Worm (Caenorhabditis elegans) whole organism, L2 larva: ENCODE data around the gene col-120.
A peak's percentile ranks its signal among the peaks of the same experiment; 100 is the strongest.

Source experiments
- C34F6.9 ChIP-seq: fragments of 150-350 bp; optimal IDR thresholded peaks from 2 replicates; lab custom pipeline; 2014; ENCODE audit warnings: missing biosample characterization, missing genetic modification characterization
- F13H6.1 ChIP-seq: sonication (generic microtip); optimal IDR thresholded peaks from 2 replicates; lab custom pipeline; 2016; ENCODE audit warnings: missing genetic modification characterization, missing compliant biosample characterization
- Y55F3AM.14 ChIP-seq: fragments of 200-800 bp; sonication (Bioruptor generic); optimal IDR thresholded peaks from 2 replicates; lab custom pipeline; 2018; ENCODE audit warnings: mild to moderate bottlenecking, missing genetic modification characterization, missing compliant biosample characterization
- ZK546.5 ChIP-seq: sonication (generic microtip); optimal IDR thresholded peaks from 2 replicates; lab custom pipeline; 2017; ENCODE audit warnings: missing biosample characterization, missing genetic modification characterization
- alr-1 ChIP-seq: fragments of 150-350 bp; optimal IDR thresholded peaks from 2 replicates; lab custom pipeline; 2014; ENCODE audit warnings: missing biosample characterization, missing genetic modification characterization
- ama-1 ChIP-seq: fragments of 150-350 bp; optimal IDR thresholded peaks from 2 replicates; lab custom pipeline; 2018; ENCODE audit warnings: inconsistent platforms
- blmp-1 ChIP-seq: sonication (generic microtip); optimal IDR thresholded peaks from 2 replicates; lab custom pipeline; 2017; ENCODE audit warnings: missing genetic modification characterization, mild to moderate bottlenecking, missing compliant biosample characterization, antibody characterized with exemption, moderate library complexity; ENCODE audit not compliant: insufficient read depth
- ceh-16 ChIP-seq: fragments of 150-350 bp; optimal IDR thresholded peaks from 2 replicates; lab custom pipeline; 2014; ENCODE audit warnings: missing biosample characterization, missing genetic modification characterization
- ceh-82 ChIP-seq: fragments of 150-350 bp; optimal IDR thresholded peaks from 2 replicates; lab custom pipeline; 2014; ENCODE audit warnings: missing biosample characterization, missing genetic modification characterization
- egl-27 ChIP-seq: sonication (generic microtip); optimal IDR thresholded peaks from 3 replicates; lab custom pipeline; 2017; ENCODE audit warnings: missing biosample characterization, missing genetic modification reagents, missing genetic modification characterization
- elt-1 ChIP-seq: fragments of 150-350 bp; optimal IDR thresholded peaks from 2 replicates; lab custom pipeline; 2014; ENCODE audit warnings: missing biosample characterization, missing genetic modification characterization
- elt-3 ChIP-seq: sonication (generic microtip); optimal IDR thresholded peaks from 2 replicates; lab custom pipeline; 2017; ENCODE audit warnings: missing biosample characterization, missing genetic modification characterization
- fos-1 ChIP-seq: fragments of 150-350 bp; optimal IDR thresholded peaks from 2 replicates; lab custom pipeline; 2014; ENCODE audit warnings: missing biosample characterization, missing genetic modification characterization
- gmeb-1 ChIP-seq: fragments of 150-350 bp; optimal IDR thresholded peaks from 2 replicates; lab custom pipeline; 2014; ENCODE audit warnings: missing biosample characterization, missing genetic modification characterization
- lin-13 ChIP-seq: fragments of 150-350 bp; optimal IDR thresholded peaks from 2 replicates; lab custom pipeline; 2014; ENCODE audit warnings: missing biosample characterization, missing genetic modification reagents, missing genetic modification characterization
- lin-39 ChIP-seq: fragments of 150-350 bp; optimal IDR thresholded peaks from 2 replicates; lab custom pipeline; 2014; ENCODE audit warnings: missing biosample characterization, missing genetic modification reagents, missing genetic modification characterization
- lsy-2 ChIP-seq, 2 experiments: fragments of 150-350 bp in 1 of 2; sonication (generic microtip) in 1 of 2; optimal IDR thresholded peaks; 2 replicates each; lab custom pipeline; 2014 to 2017; ENCODE audit warnings: missing biosample characterization in 2 of 2, missing genetic modification characterization in 2 of 2
- mab-5 ChIP-seq: fragments of 150-350 bp; optimal IDR thresholded peaks from 2 replicates; lab custom pipeline; 2014; ENCODE audit warnings: missing biosample characterization, missing genetic modification characterization
- mbf-1 ChIP-seq: sonication (generic microtip); optimal IDR thresholded peaks from 2 replicates; lab custom pipeline; 2017; ENCODE audit warnings: missing biosample characterization, missing genetic modification characterization
- mdl-1 ChIP-seq, 2 experiments: fragments of 150-350 bp in 1 of 2; sonication (generic microtip) in 1 of 2; optimal IDR thresholded peaks; 2 replicates each; lab custom pipeline; 2017; ENCODE audit warnings: missing biosample characterization in 2 of 2, missing genetic modification characterization in 2 of 2
- nhr-10 ChIP-seq: sonication (generic microtip); optimal IDR thresholded peaks from 2 replicates; lab custom pipeline; 2017; ENCODE audit warnings: missing biosample characterization, missing genetic modification characterization
- nhr-129 ChIP-seq: fragments of 150-350 bp; optimal IDR thresholded peaks from 2 replicates; lab custom pipeline; 2014; ENCODE audit warnings: missing biosample characterization, missing genetic modification characterization
- nhr-21 ChIP-seq: fragments of 150-350 bp; optimal IDR thresholded peaks from 2 replicates; lab custom pipeline; 2014; ENCODE audit warnings: missing biosample characterization, missing genetic modification characterization
- nhr-23 ChIP-seq: fragments of 150-350 bp; optimal IDR thresholded peaks from 2 replicates; lab custom pipeline; 2014; ENCODE audit warnings: missing biosample characterization, missing genetic modification reagents, missing genetic modification characterization
- nhr-237 ChIP-seq: fragments of 150-350 bp; optimal IDR thresholded peaks from 2 replicates; lab custom pipeline; 2014; ENCODE audit warnings: missing biosample characterization, missing genetic modification characterization
- nhr-25 ChIP-seq: fragments of 150-350 bp; sonication (generic microtip); optimal IDR thresholded peaks from 3 replicates; lab custom pipeline; 2014; ENCODE audit warnings: missing biosample characterization, missing genetic modification characterization
- nhr-6 ChIP-seq: fragments of 150-350 bp; optimal IDR thresholded peaks from 2 replicates; lab custom pipeline; 2014; ENCODE audit warnings: missing biosample characterization, missing genetic modification characterization
- sem-4 ChIP-seq: fragments of 150-350 bp; optimal IDR thresholded peaks from 2 replicates; lab custom pipeline; 2014; ENCODE audit warnings: missing biosample characterization, missing genetic modification reagents, missing genetic modification characterization
- sma-3 ChIP-seq: sonication (generic microtip); optimal IDR thresholded peaks from 2 replicates; lab custom pipeline; 2016; ENCODE audit warnings: missing genetic modification reagents, missing genetic modification characterization, missing compliant biosample characterization
- sma-9 ChIP-seq, 2 experiments: fragments of 150-350 bp in 1 of 2; sonication (generic microtip) in 1 of 2; optimal IDR thresholded peaks; 2 replicates each; lab custom pipeline; 2014 to 2016; ENCODE audit warnings: missing genetic modification characterization in 2 of 2, mild to moderate bottlenecking in 1 of 2, missing biosample characterization in 1 of 2, missing compliant biosample characterization in 1 of 2, missing genetic modification reagents in 1 of 2, moderate library complexity in 1 of 2
- snpc-4 ChIP-seq: fragments of 150-350 bp; optimal IDR thresholded peaks from 2 replicates; lab custom pipeline; 2014; ENCODE audit warnings: missing biosample characterization, missing genetic modification characterization
- unc-62 ChIP-seq: fragments of 150-350 bp; optimal IDR thresholded peaks from 2 replicates; lab custom pipeline; 2014; ENCODE audit warnings: missing biosample characterization, missing genetic modification reagents, missing genetic modification characterization
- zag-1 ChIP-seq: fragments of 150-350 bp; optimal IDR thresholded peaks from 2 replicates; lab custom pipeline; 2014; ENCODE audit warnings: missing biosample characterization, missing genetic modification characterization
- ztf-1 ChIP-seq: fragments of 200-800 bp; sonication (Bioruptor generic); conservative IDR thresholded peaks from 2 replicates; pipeline ENCODE4 v1.3.6; 2022; ENCODE audit warnings: missing genetic modification characterization, missing compliant biosample characterization
- ztf-11 ChIP-seq: sonication (generic microtip); optimal IDR thresholded peaks from 2 replicates; lab custom pipeline; 2017; ENCODE audit warnings: missing biosample characterization, missing genetic modification characterization

Gene col-120

ce11 chrIV:9243670-9244069 lies 17.9 kb downstream of the col-120 start, which contains the start of gene rab-28:
Gene rab-28 (minus strand): TSS chrIV:9244012.
- TF ChIP-seq elt-1 (tag; lab: Kevin White, UChicago) (no peak), nhr-25 (tag; lab: Kevin White, UChicago) (no peak), snpc-4 (tag; lab: Kevin White, UChicago) (no peak), mdl-1 (tag; optimal IDR thresholded peaks at IDR 0.05; lab: Kevin White, UChicago) (no peak), lin-13 (GFP tag; lab: Kevin White, UChicago) (no peak), zag-1 (tag; lab: Kevin White, UChicago) (no peak), C34F6.9 (tag; lab: Kevin White, UChicago) (no peak), nhr-21 (no peak), nhr-237 (tag; lab: Kevin White, UChicago) (no peak), egl-27 (tag; lab: Kevin White, UChicago) (no peak), ceh-82 (tag; lab: Kevin White, UChicago) (no peak), mbf-1 (tag; lab: Kevin White, UChicago) (no peak), sma-9 (GFP tag; optimal IDR thresholded peaks at IDR 0.05; lab: Kevin White, UChicago) (no peak), sma-9 (tag; optimal IDR thresholded peaks at IDR 0.05; lab: Kevin White, UChicago) (no peak), ztf-11 (no peak), ceh-16 (no peak), elt-3 (tag; lab: Kevin White, UChicago) (no peak), unc-62 (GFP tag; lab: Kevin White, UChicago) (no peak)

- TF ChIP-seq F13H6.1 (no peak), mdl-1 (tag; optimal IDR thresholded peaks at IDR 0.05; lab: Kevin White, UChicago) (no peak), nhr-237 (tag; lab: Kevin White, UChicago) (no peak), mbf-1 (tag; lab: Kevin White, UChicago) (no peak)
Measured at ce11 chrIV:9239151-9239550, 22.4 kb downstream of the col-120 start.

- TF ChIP-seq lin-39, result no peak
- peak; percentile 43 for TF ChIP-seq sma-9 (GFP tag; optimal IDR thresholded peaks at IDR 0.05; lab: Kevin White, UChicago)
- no peak for TF ChIP-seq sma-9 (tag; optimal IDR thresholded peaks at IDR 0.05; lab: Kevin White, UChicago)
Measured at ce11 chrIV:9232421-9233141, 29.0 kb downstream of the col-120 start, which contains the start of gene Y11D7A.3. Gene Y11D7A.3 (plus strand): TSS chrIV:9233091.

- TF ChIP-seq snpc-4 (tag; lab: Kevin White, UChicago) (no peak), sem-4 (tag; lab: Kevin White, UChicago) (no peak), ZK546.5 (tag; lab: Kevin White, UChicago) (no peak), alr-1 (tag; lab: Kevin White, UChicago) (no peak), sma-9 (GFP tag; optimal IDR thresholded peaks at IDR 0.05; lab: Kevin White, UChicago) (no peak), sma-9 (tag; optimal IDR thresholded peaks at IDR 0.05; lab: Kevin White, UChicago) (no peak), nhr-6 (no peak), gmeb-1 (no peak), F13H6.1 (no peak), Y55F3AM.14 (GFP tag; lab: Kevin White, UChicago) (no peak), mab-5 (tag; lab: Kevin White, UChicago) (no peak), ama-1 (lab: Kevin White, UChicago) (no peak), ceh-82 (tag; lab: Kevin White, UChicago) (no peak)
Measured at ce11 chrIV:9227650-9228049, 33.9 kb downstream of the col-120 start.

- no peak for TF ChIP-seq fos-1 (tag; lab: Kevin White, UChicago)
- no peak for TF ChIP-seq nhr-21
- TF ChIP-seq blmp-1, result no peak
- no peak for TF ChIP-seq Y55F3AM.14 (GFP tag; lab: Kevin White, UChicago)
- TF ChIP-seq nhr-237 (tag; lab: Kevin White, UChicago), result no peak
- TF ChIP-seq sem-4 (tag; lab: Kevin White, UChicago), result no peak
- TF ChIP-seq lsy-2 (tag; optimal IDR thresholded peaks at IDR 0.05; lab: Kevin White, UChicago), result no peak
- TF ChIP-seq nhr-129 (tag; lab: Kevin White, UChicago), result no peak
- no peak for TF ChIP-seq ZK546.5 (tag; lab: Kevin White, UChicago)
- no peak for TF ChIP-seq sma-3 (GFP tag; lab: Kevin White, UChicago)
- no peak for TF ChIP-seq nhr-23 (tag; lab: Kevin White, UChicago)
- no peak for TF ChIP-seq gmeb-1
- no peak for TF ChIP-seq ceh-16
- TF ChIP-seq alr-1 (tag; lab: Kevin White, UChicago), result no peak
- TF ChIP-seq ztf-1 (GFP tag; lab: Robert Waterston, UW), result no peak
- no peak for TF ChIP-seq nhr-10 (tag; lab: Kevin White, UChicago)
- no peak for TF ChIP-seq unc-62 (GFP tag; lab: Kevin White, UChicago)
- TF ChIP-seq ztf-11, result no peak
- no peak for TF ChIP-seq lin-13 (GFP tag; lab: Kevin White, UChicago)
Measured at ce11 chrIV:9224825-9225224, 36.8 kb downstream of the col-120 start, which contains the start of gene C46C2.3. Gene C46C2.3 (plus strand): TSS chrIV:9225125.
